Worm (Caenorhabditis elegans): Measurements from ENCODE around the gene nhr-234.
A peak's percentile ranks its signal among the peaks of the same experiment; 100 is the strongest.

The nhr-234 gene

ce11 chrII:12654447-12654846 lies 18.0 kb downstream of the nhr-234 start, which contains the start of gene rgs-4:
rgs-4 (plus strand) TSS chrII:12654747.
- TF ChIP-seq ceh-13 (GFP tag; optimal IDR thresholded peaks at IDR 0.05): no peak
- TF ChIP-seq hmbx-1 (tag; optimal IDR thresholded peaks at IDR 0.05): no peak
- no peak for TF ChIP-seq tbx-37 (GFP tag; conservative IDR thresholded peaks at IDR 0.05)
- no peak for TF ChIP-seq B0310.2 (tag; optimal IDR thresholded peaks at IDR 0.05)
- TF ChIP-seq ets-7 (tag; optimal IDR thresholded peaks at IDR 0.05): no peak
- TF ChIP-seq tra-4 (tag; optimal IDR thresholded peaks at IDR 0.05): no peak
- no peak for TF ChIP-seq ama-1 (optimal IDR thresholded peaks at IDR 0.05)
- no peak for TF ChIP-seq tbx-11 (GFP tag; IDR thresholded peaks at IDR 0.05)
- TF ChIP-seq scrt-1 (GFP tag; IDR thresholded peaks at IDR 0.05): no peak
- TF ChIP-seq flt-1 (GFP tag; IDR thresholded peaks at IDR 0.05): no peak
- TF ChIP-seq ceh-36 (tag; optimal IDR thresholded peaks at IDR 0.05): no peak
- no peak for TF ChIP-seq F13C5.2 (tag; optimal IDR thresholded peaks at IDR 0.05)
- no peak for TF ChIP-seq aly-1 (tag; optimal IDR thresholded peaks at IDR 0.05)
- no peak for TF ChIP-seq hnd-1 (tag; optimal IDR thresholded peaks at IDR 0.05)
- no peak for TF ChIP-seq pes-1 (GFP tag; IDR thresholded peaks at IDR 0.05)
- TF ChIP-seq hmg-4 (GFP tag; optimal IDR thresholded peaks at IDR 0.05): no peak
- no peak for TF ChIP-seq sea-1 (GFP tag; conservative IDR thresholded peaks at IDR 0.05)

ce11 chrII:12655816-12656215 lies 19.3 kb downstream of the nhr-234 start:
- no peak for TF ChIP-seq F13C5.2 (tag; optimal IDR thresholded peaks at IDR 0.05)
- no peak for TF ChIP-seq tra-4 (tag; optimal IDR thresholded peaks at IDR 0.05)
- no peak for TF ChIP-seq flt-1 (GFP tag; IDR thresholded peaks at IDR 0.05)
- no peak for TF ChIP-seq hmg-4 (GFP tag; optimal IDR thresholded peaks at IDR 0.05)
- TF ChIP-seq hnd-1 (tag; optimal IDR thresholded peaks at IDR 0.05): no peak
- no peak for TF ChIP-seq hmbx-1 (tag; optimal IDR thresholded peaks at IDR 0.05)
- no peak for TF ChIP-seq tbx-37 (GFP tag; conservative IDR thresholded peaks at IDR 0.05)
- TF ChIP-seq scrt-1 (GFP tag; IDR thresholded peaks at IDR 0.05): no peak
- TF ChIP-seq sea-1 (GFP tag; conservative IDR thresholded peaks at IDR 0.05): no peak
- no peak for TF ChIP-seq aly-1 (tag; optimal IDR thresholded peaks at IDR 0.05)
- TF ChIP-seq ets-7 (tag; optimal IDR thresholded peaks at IDR 0.05): no peak
- TF ChIP-seq pes-1 (GFP tag; IDR thresholded peaks at IDR 0.05): no peak
- no peak for TF ChIP-seq ceh-36 (tag; optimal IDR thresholded peaks at IDR 0.05)
- no peak for TF ChIP-seq B0310.2 (tag; optimal IDR thresholded peaks at IDR 0.05)
- TF ChIP-seq ceh-13 (GFP tag; optimal IDR thresholded peaks at IDR 0.05): no peak
- no peak for TF ChIP-seq tbx-11 (GFP tag; IDR thresholded peaks at IDR 0.05)

- TF ChIP-seq aly-1 (tag; optimal IDR thresholded peaks at IDR 0.05) (no peak), pes-1 (GFP tag; IDR thresholded peaks at IDR 0.05) (no peak), ets-7 (tag; optimal IDR thresholded peaks at IDR 0.05) (no peak), ama-1 (optimal IDR thresholded peaks at IDR 0.05) (no peak), tbx-37 (GFP tag; conservative IDR thresholded peaks at IDR 0.05) (no peak), tra-4 (tag; optimal IDR thresholded peaks at IDR 0.05) (no peak), sea-1 (GFP tag; conservative IDR thresholded peaks at IDR 0.05) (no peak), hnd-1 (tag; optimal IDR thresholded peaks at IDR 0.05) (no peak), scrt-1 (GFP tag; IDR thresholded peaks at IDR 0.05) (no peak), F13C5.2 (tag; optimal IDR thresholded peaks at IDR 0.05) (no peak), B0310.2 (tag; optimal IDR thresholded peaks at IDR 0.05) (no peak), hmg-4 (GFP tag; optimal IDR thresholded peaks at IDR 0.05) (no peak), ceh-13 (GFP tag; optimal IDR thresholded peaks at IDR 0.05) (no peak)
Measured at ce11 chrII:12657620-12658019, 21.1 kb downstream of the nhr-234 start.

- TF ChIP-seq F13C5.2 (tag; optimal IDR thresholded peaks at IDR 0.05): no peak
Measured at ce11 chrII:12658409-12658808, 21.9 kb downstream of the nhr-234 start.

DNA sequence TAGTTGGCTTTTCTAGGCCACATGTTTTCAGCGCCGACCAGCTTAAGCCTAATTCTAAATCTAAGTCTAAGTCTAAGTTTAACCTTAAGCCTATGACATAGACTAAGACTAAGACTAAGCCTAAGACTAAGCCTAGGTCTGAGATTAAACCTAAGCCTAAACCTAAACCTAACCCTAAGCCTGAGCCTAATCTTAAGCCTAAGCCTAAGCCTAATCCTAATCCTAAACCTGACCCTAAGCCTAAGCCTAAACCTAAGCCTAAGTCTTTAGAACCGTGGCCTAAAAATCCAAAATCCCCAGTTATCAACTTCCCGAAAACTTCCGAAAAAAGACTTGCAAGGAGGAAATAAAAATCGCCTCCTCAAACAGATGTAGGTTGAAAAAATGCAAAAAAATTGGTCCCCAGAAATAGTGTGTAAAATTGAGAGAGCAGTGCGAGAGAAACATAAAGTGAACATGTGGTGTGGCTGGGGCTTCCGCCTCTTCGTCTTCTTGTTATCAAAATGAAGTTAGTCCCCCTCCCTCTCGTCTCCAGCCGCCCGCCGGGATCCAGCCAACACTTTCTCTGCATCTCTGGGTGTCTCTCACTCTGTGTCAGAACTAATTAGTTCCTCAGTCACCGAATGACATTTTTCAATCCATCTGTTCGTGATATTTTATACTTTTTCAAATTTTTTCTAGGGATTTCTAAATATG lies 23.3 kb downstream of the nhr-234 start:
- TF ChIP-seq tbx-37 (GFP tag; conservative IDR thresholded peaks at IDR 0.05) (no peak), aly-1 (tag; optimal IDR thresholded peaks at IDR 0.05) (no peak), ceh-36 (tag; optimal IDR thresholded peaks at IDR 0.05) (peak; percentile 87), hmbx-1 (tag; optimal IDR thresholded peaks at IDR 0.05) (no peak)

DNA sequence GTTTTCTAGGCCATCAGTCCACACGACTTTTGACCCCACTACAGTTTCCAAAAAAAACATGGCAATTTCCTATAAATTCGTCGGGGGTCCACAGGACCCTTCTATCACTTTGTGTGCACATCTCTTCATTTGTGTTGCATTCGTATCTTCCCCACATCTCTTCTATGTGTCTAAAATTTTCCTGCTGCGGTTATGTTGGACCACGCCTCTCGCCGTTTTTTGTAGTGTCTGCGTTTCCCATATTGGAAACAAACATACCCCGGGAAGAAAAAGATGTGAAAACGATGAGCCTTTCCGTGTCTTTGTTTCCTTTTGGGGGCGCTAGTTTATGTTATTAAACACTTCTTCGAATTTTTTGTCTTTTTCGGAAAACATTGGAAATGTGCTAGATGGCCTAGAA lies 25.5 kb downstream of the nhr-234 start:
- TF ChIP-seq hmg-4 (GFP tag; optimal IDR thresholded peaks at IDR 0.05) (no peak), ceh-13 (GFP tag; optimal IDR thresholded peaks at IDR 0.05) (no peak), tbx-37 (GFP tag; conservative IDR thresholded peaks at IDR 0.05) (no peak), aly-1 (tag; optimal IDR thresholded peaks at IDR 0.05) (no peak), hnd-1 (tag; optimal IDR thresholded peaks at IDR 0.05) (no peak), tra-4 (tag; optimal IDR thresholded peaks at IDR 0.05) (no peak), ets-7 (tag; optimal IDR thresholded peaks at IDR 0.05) (no peak), B0310.2 (tag; optimal IDR thresholded peaks at IDR 0.05) (no peak), pes-1 (GFP tag; IDR thresholded peaks at IDR 0.05) (no peak), ceh-36 (tag; optimal IDR thresholded peaks at IDR 0.05) (no peak), sea-1 (GFP tag; conservative IDR thresholded peaks at IDR 0.05) (no peak), scrt-1 (GFP tag; IDR thresholded peaks at IDR 0.05) (no peak), ama-1 (optimal IDR thresholded peaks at IDR 0.05) (no peak), flt-1 (GFP tag; IDR thresholded peaks at IDR 0.05) (no peak), tbx-11 (GFP tag; IDR thresholded peaks at IDR 0.05) (no peak), hmbx-1 (tag; optimal IDR thresholded peaks at IDR 0.05) (no peak)

DNA sequence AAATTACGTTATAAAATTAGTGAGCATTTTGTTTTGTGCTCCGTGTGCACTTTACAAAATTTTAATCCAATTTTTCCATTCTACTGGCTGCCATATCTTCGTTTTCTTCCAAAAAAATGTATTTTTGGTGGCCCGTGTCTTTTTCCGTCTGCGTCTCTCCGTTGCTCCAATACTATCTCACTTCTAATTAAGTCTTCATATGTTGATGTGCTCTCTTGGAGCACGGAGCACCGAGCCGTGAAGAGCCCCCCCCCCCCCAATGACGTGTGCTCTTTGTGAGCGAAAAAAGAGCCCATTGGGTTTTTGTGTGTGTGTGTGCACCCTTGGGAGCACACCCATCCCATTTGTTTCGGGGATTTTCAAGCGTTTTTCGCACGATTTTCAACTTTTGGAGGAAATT lies 28.5 kb downstream of the nhr-234 start:
- TF ChIP-seq tra-4 (tag; optimal IDR thresholded peaks at IDR 0.05) (no peak), ets-7 (tag; optimal IDR thresholded peaks at IDR 0.05) (no peak), hmbx-1 (tag; optimal IDR thresholded peaks at IDR 0.05) (no peak), sea-1 (GFP tag; conservative IDR thresholded peaks at IDR 0.05) (no peak), flt-1 (GFP tag; IDR thresholded peaks at IDR 0.05) (no peak), hmg-4 (GFP tag; optimal IDR thresholded peaks at IDR 0.05) (no peak), ceh-36 (tag; optimal IDR thresholded peaks at IDR 0.05) (no peak), ama-1 (optimal IDR thresholded peaks at IDR 0.05) (no peak), tbx-37 (GFP tag; conservative IDR thresholded peaks at IDR 0.05) (no peak), scrt-1 (GFP tag; IDR thresholded peaks at IDR 0.05) (no peak), pes-1 (GFP tag; IDR thresholded peaks at IDR 0.05) (no peak), aly-1 (tag; optimal IDR thresholded peaks at IDR 0.05) (no peak), hnd-1 (tag; optimal IDR thresholded peaks at IDR 0.05) (no peak), F13C5.2 (tag; optimal IDR thresholded peaks at IDR 0.05) (no peak), B0310.2 (tag; optimal IDR thresholded peaks at IDR 0.05) (no peak), tbx-11 (GFP tag; IDR thresholded peaks at IDR 0.05) (no peak), ceh-13 (GFP tag; optimal IDR thresholded peaks at IDR 0.05) (no peak)
